Fruit fly (Drosophila melanogaster): Measurements from ENCODE around the gene holn1.

holn1 gene

DNA sequence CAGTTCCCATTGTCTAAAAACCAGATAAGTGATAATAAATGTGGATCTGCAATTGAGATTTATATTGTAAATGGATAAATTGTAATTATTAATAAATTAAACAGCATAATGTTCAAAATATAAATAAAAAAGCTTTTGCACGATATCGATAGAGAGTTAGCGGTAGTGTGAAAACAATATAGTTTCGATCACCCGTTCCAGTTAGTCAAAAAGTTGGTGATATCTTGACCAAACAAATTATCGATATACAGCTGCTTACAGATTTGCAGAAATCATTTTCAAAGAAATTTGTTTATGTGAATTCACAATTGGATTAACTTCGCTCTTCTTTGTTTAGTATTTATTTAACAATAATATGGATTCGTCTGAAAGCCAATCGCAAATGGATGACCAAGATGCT, 3.4 kb downstream of the holn1 start, which contains the start of gene Nse4:
Nse4 (plus strand) TSS at position 267 of the 400 bp plus-strand sequence.
- TF ChIP-seq Gug (GFP tag; IDR thresholded peaks at IDR 0.05) = no peak
- TF ChIP-seq Sox14 (GFP tag; optimal IDR thresholded peaks at IDR 0.05) = no peak
- TF ChIP-seq CG11762 (GFP tag; optimal IDR thresholded peaks at IDR 0.05; ENCODE audit: insufficient read depth) = no peak
- TF ChIP-seq eg (GFP tag; IDR thresholded peaks at IDR 0.05) = no peak
- no peak for TF ChIP-seq fd85E (GFP tag; optimal IDR thresholded peaks at IDR 0.05)
- no peak for TF ChIP-seq cyc (GFP tag; optimal IDR thresholded peaks at IDR 0.05)
- no peak for TF ChIP-seq topi (GFP tag; optimal IDR thresholded peaks at IDR 0.05)
- TF ChIP-seq CG16779 (tag; optimal IDR thresholded peaks at IDR 0.05) = no peak
- TF ChIP-seq Eip93F (GFP tag; optimal IDR thresholded peaks at IDR 0.05) = no peak
- TF ChIP-seq acj6 (GFP tag; optimal IDR thresholded peaks at IDR 0.05) = no peak
- TF ChIP-seq CG8632 (GFP tag; optimal IDR thresholded peaks at IDR 0.05) = no peak
- TF ChIP-seq vri (GFP tag; optimal IDR thresholded peaks at IDR 0.05) = no peak
- no peak for TF ChIP-seq OdsH (GFP tag; optimal IDR thresholded peaks at IDR 0.05)

DNA sequence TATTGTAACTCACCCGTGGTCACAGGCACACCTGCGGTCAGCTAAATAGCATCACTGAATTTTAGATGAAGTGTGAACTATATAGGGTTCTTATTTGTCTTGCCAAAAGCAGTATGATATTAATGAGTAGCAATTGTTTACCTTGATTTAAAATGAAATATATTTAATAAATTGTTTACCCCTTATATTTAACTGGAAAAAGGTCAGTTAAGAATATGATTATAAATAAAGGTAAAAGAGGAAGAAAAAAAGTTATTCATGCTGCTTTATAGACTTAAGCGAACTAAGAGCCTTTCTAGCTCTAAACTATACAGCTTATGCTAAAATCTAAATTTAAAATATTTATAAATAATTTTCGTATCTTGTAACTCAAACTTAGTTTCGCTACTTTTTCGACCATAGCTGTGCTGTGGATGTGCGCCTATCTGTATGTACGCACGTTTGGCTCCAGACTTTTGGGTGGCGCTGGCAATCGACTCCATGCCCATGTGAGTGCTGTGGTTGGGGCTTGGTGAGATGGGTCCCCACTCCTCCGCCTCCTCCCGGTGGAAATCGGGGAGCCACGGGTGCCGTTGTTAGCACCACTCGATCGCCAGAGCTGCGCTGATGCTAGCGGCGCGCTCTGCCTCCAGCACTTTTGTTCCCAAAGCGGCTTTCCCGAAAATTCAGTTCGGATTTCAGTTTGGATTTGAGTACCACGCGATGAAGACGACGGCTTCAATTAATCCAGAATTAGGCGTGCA, 6.4 kb downstream of the holn1 start, which contains the start of gene loh:
loh (plus strand) TSS at position 487 of the 743 bp plus-strand sequence.
- TF ChIP-seq ss (GFP tag; optimal IDR thresholded peaks at IDR 0.05) = no peak
- no peak for TF ChIP-seq Hr38 (GFP tag; optimal IDR thresholded peaks at IDR 0.05)
- no peak for TF ChIP-seq CG6163 (GFP tag; IDR thresholded peaks at IDR 0.05)
- no peak for TF ChIP-seq eg (GFP tag; IDR thresholded peaks at IDR 0.05)
- no peak for TF ChIP-seq CG6808 (GFP tag; optimal IDR thresholded peaks at IDR 0.05)
- TF ChIP-seq Sox14 (GFP tag; optimal IDR thresholded peaks at IDR 0.05) = no peak
- TF ChIP-seq dac (GFP tag; optimal IDR thresholded peaks at IDR 0.05) = no peak
- peak; percentile 35 for TF ChIP-seq topi (GFP tag; optimal IDR thresholded peaks at IDR 0.05)
- no peak for TF ChIP-seq dsx (GFP tag; optimal IDR thresholded peaks at IDR 0.05; ENCODE audit: poor library complexity, severe bottlenecking)
- TF ChIP-seq Eip78C (GFP tag) = peak; percentile 86
- TF ChIP-seq spab (GFP tag; optimal IDR thresholded peaks at IDR 0.05) = no peak
- no peak for TF ChIP-seq Sox15 (GFP tag; optimal IDR thresholded peaks at IDR 0.05)
- peak; percentile 13 for TF ChIP-seq CG11902 (GFP tag; optimal IDR thresholded peaks at IDR 0.05)
- TF ChIP-seq fkh (GFP tag; optimal IDR thresholded peaks at IDR 0.05) = no peak
- TF ChIP-seq pdm3 (GFP tag; optimal IDR thresholded peaks at IDR 0.05) = no peak
- TF ChIP-seq CG4318 (GFP tag; optimal IDR thresholded peaks at IDR 0.05) = no peak
- TF ChIP-seq CG1621 (tag; optimal IDR thresholded peaks at IDR 0.05) = no peak
- TF ChIP-seq CG16779 (tag; optimal IDR thresholded peaks at IDR 0.05) = no peak
- TF ChIP-seq CG9139 (GFP tag; optimal IDR thresholded peaks at IDR 0.05) = no peak
- no peak for TF ChIP-seq CG32006 (GFP tag; optimal IDR thresholded peaks at IDR 0.05)
- no peak for TF ChIP-seq Gug (GFP tag; IDR thresholded peaks at IDR 0.05)
- TF ChIP-seq Blimp-1 (GFP tag; optimal IDR thresholded peaks at IDR 0.05) = peak; percentile 8
- TF ChIP-seq Ets21C (GFP tag; optimal IDR thresholded peaks at IDR 0.05) = no peak
- TF ChIP-seq CG3032 (tag; optimal IDR thresholded peaks at IDR 0.05) = peak; percentile 29
- peak; percentile 40 for TF ChIP-seq acj6 (GFP tag; optimal IDR thresholded peaks at IDR 0.05)
- no peak for TF ChIP-seq cyc (GFP tag; optimal IDR thresholded peaks at IDR 0.05)
- no peak for TF ChIP-seq achi (GFP tag; optimal IDR thresholded peaks at IDR 0.05)
- no peak for TF ChIP-seq vri (GFP tag; optimal IDR thresholded peaks at IDR 0.05)
- no peak for TF ChIP-seq Ets96B (tag; optimal IDR thresholded peaks at IDR 0.05)
- TF ChIP-seq CG31627 (GFP tag; optimal IDR thresholded peaks at IDR 0.05) = no peak
- TF ChIP-seq Hr4 (GFP tag; optimal IDR thresholded peaks at IDR 0.05) = peak; percentile 32
- TF ChIP-seq OdsH (GFP tag; optimal IDR thresholded peaks at IDR 0.05) = peak; percentile 50
- no peak for TF ChIP-seq CG3919 (GFP tag; optimal IDR thresholded peaks at IDR 0.05)
- no peak; the same call in 1 of the 2 replicates for TF ChIP-seq CG15336 (GFP tag; IDR thresholded peaks at IDR 0.05)
- TF ChIP-seq Lpt (GFP tag; optimal IDR thresholded peaks at IDR 0.05) = no peak
- TF ChIP-seq fd59A (GFP tag; optimal IDR thresholded peaks at IDR 0.05) = no peak
- no peak for TF ChIP-seq CG34406 (GFP tag; optimal IDR thresholded peaks at IDR 0.05)
- no peak for TF ChIP-seq Met (GFP tag; optimal IDR thresholded peaks at IDR 0.05)
- TF ChIP-seq salr (GFP tag; optimal IDR thresholded peaks at IDR 0.05) = no peak
- no peak for TF ChIP-seq fd85E (GFP tag; optimal IDR thresholded peaks at IDR 0.05)
- no peak for TF ChIP-seq CG7368 (GFP tag; optimal IDR thresholded peaks at IDR 0.05)
- TF ChIP-seq CG6792 (GFP tag; optimal IDR thresholded peaks at IDR 0.05) = peak; percentile 37
- no peak for TF ChIP-seq CG6276 (GFP tag; optimal IDR thresholded peaks at IDR 0.05)
- no peak for TF ChIP-seq CG10669 (GFP tag; optimal IDR thresholded peaks at IDR 0.05)
